Fruit fly (Drosophila melanogaster) whole organism, pupa: ENCODE data around the gene Skp2.

ENCODE experiments used
- CG15710 ChIP-seq: fragments of 200-800 bp; sonication (Bioruptor generic); optimal IDR thresholded peaks from 2 replicates; lab custom pipeline; 2018; ENCODE audit warnings: missing biosample characterization, mild to moderate bottlenecking, missing genetic modification characterization, moderate library complexity
- fd96Ca ChIP-seq: fragments of 200-800 bp; sonication (Bioruptor generic); IDR thresholded peaks from 3 replicates; pipeline ENCODE4 v1.3.6; 2022; ENCODE audit warnings: missing biosample characterization, missing genetic modification characterization
- gl ChIP-seq: fragments of 200-800 bp; sonication (Bioruptor generic); optimal IDR thresholded peaks from 2 replicates; lab custom pipeline; 2018; ENCODE audit warnings: missing biosample characterization, mild to moderate bottlenecking, missing genetic modification characterization

DNA sequence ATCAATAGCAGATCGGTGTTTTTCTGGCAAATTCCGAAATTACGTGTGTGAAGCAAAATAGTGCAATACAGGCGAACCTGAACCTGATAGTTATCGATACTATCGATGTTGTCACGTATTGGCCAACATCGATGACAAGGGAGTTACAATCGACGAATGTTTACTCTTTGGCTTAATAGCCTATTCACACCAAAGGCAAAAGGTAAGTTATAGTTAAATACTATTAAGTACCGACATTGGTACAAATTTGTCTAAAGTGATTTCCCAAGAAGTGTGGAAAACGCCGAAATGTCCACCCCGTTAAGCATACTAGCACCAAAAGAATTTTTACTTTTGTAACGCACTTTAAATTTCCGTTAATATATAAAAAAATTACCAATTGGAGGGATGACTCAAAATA is 3.5 kb downstream of the Skp2 start, which contains the start of gene CG9776:
- TF ChIP-seq fd96Ca (GFP tag; lab: Robert Waterston, UW) (no peak; the same call in 2 of the 3 replicates), CG15710 (tag; lab: Kevin White, UChicago) (no peak), gl (no peak)
